ENCODE assay signal across 1 fruit fly cellular context in genomic region chr2L:16498100-16498499, dm6.
TF ChIP-seq lines count a peak whose summit lies in the region.

No protein-coding gene starts in this region.

TF ChIP-seq in whole organism, embryonic, 481 proteins besides CTCF, POLR2A, EP300 and RAD21 (continued from another document and continues in another):
- no peak for TF ChIP-seq pb (GFP tag; optimal IDR thresholded peaks at IDR 0.05; lab: Kevin White, UChicago)
- TF ChIP-seq CG2678 (tag; optimal IDR thresholded peaks at IDR 0.05; lab: Kevin White, UChicago): peak; percentile 33
- no peak for TF ChIP-seq Dip2 (GFP tag; IDR thresholded peaks at IDR 0.05; lab: Robert Waterston, UW)
- TF ChIP-seq bbx (GFP tag; IDR thresholded peaks at IDR 0.05; lab: Robert Waterston, UW; ENCODE audit: partially characterized antibody): no peak
- TF ChIP-seq fru (optimal IDR thresholded peaks at IDR 0.05; lab: Kevin White, UChicago): no peak
- no peak for TF ChIP-seq odd (GFP tag; optimal IDR thresholded peaks at IDR 0.05; lab: Kevin White, UChicago)
- no peak for TF ChIP-seq CG11398 (GFP tag; optimal IDR thresholded peaks at IDR 0.05; lab: Kevin White, UChicago)
- no peak for TF ChIP-seq chn (GFP tag; optimal IDR thresholded peaks at IDR 0.05; lab: Kevin White, UChicago)
- no peak for TF ChIP-seq CG10462 (GFP tag; optimal IDR thresholded peaks at IDR 0.05; lab: Kevin White, UChicago)
- no peak for TF ChIP-seq CG7928 (GFP tag; optimal IDR thresholded peaks at IDR 0.05; lab: Kevin White, UChicago)
- no peak for TF ChIP-seq CG16779 (GFP tag; IDR thresholded peaks at IDR 0.05; lab: Robert Waterston, UW)
- TF ChIP-seq D (optimal IDR thresholded peaks at IDR 0.05; lab: Kevin White, UChicago): no peak
- no peak for TF ChIP-seq D (GFP tag; optimal IDR thresholded peaks at IDR 0.05; lab: Kevin White, UChicago)
- no peak for TF ChIP-seq CG18619 (GFP tag; optimal IDR thresholded peaks at IDR 0.05; lab: Kevin White, UChicago)
- no peak for TF ChIP-seq NC2α (GFP tag; optimal IDR thresholded peaks at IDR 0.05; lab: Kevin White, UChicago)
- no peak for TF ChIP-seq cato (GFP tag; optimal IDR thresholded peaks at IDR 0.05; lab: Kevin White, UChicago; ENCODE audit: borderline replicate concordance)
- TF ChIP-seq Side (GFP tag; optimal IDR thresholded peaks at IDR 0.05; lab: Kevin White, UChicago): no peak
- TF ChIP-seq tup (GFP tag; optimal IDR thresholded peaks at IDR 0.05; lab: Kevin White, UChicago): no peak
- 0 out of 2 replicates have a peak, but pooled peaks have one; percentile 18 for TF ChIP-seq CG4730 (GFP tag; IDR thresholded peaks at IDR 0.05; lab: Robert Waterston, UW)
- TF ChIP-seq CG4404 (GFP tag; IDR thresholded peaks at IDR 0.05; lab: Robert Waterston, UW): no peak
- TF ChIP-seq hth (optimal IDR thresholded peaks at IDR 0.05; lab: Kevin White, UChicago): no peak
- TF ChIP-seq sob (GFP tag; IDR thresholded peaks at IDR 0.05; lab: Robert Waterston, UW): no peak
- TF ChIP-seq ci (GFP tag; IDR thresholded peaks at IDR 0.05; lab: Robert Waterston, UW): peak; percentile 49; the same call in 1 of the 3 replicates
- TF ChIP-seq CG32767 (GFP tag; IDR thresholded peaks at IDR 0.05; lab: Robert Waterston, UW): no peak
- no peak for TF ChIP-seq CG6791 (GFP tag; IDR thresholded peaks at IDR 0.05; lab: Robert Waterston, UW; ENCODE audit: partially characterized antibody)
- TF ChIP-seq ssp (GFP tag; IDR thresholded peaks at IDR 0.05; lab: Robert Waterston, UW): no peak
- TF ChIP-seq CG6254 (GFP tag; optimal IDR thresholded peaks at IDR 0.05; lab: Kevin White, UChicago): no peak
- TF ChIP-seq slbo (GFP tag; IDR thresholded peaks at IDR 0.05; lab: Robert Waterston, UW): peak; percentile 60
- TF ChIP-seq Hey (tag; optimal IDR thresholded peaks at IDR 0.05; lab: Kevin White, UChicago): no peak
- no peak for TF ChIP-seq emc (GFP tag; optimal IDR thresholded peaks at IDR 0.05; lab: Kevin White, UChicago)
- no peak; the same call in 2 of the 3 replicates for TF ChIP-seq CG17361 (GFP tag; IDR thresholded peaks at IDR 0.05; lab: Robert Waterston, UW)
- TF ChIP-seq CG12236 (GFP tag; optimal IDR thresholded peaks at IDR 0.05; lab: Kevin White, UChicago): no peak
- no peak for TF ChIP-seq CG15514 (GFP tag; optimal IDR thresholded peaks at IDR 0.05; lab: Kevin White, UChicago)
- TF ChIP-seq tna (GFP tag; IDR thresholded peaks at IDR 0.05; lab: Robert Waterston, UW; ENCODE audit: partially characterized antibody): no peak
- no peak for TF ChIP-seq CG6175 (GFP tag; IDR thresholded peaks at IDR 0.05; lab: Robert Waterston, UW)
- peak; percentile 45; the same call in 2 of the 3 replicates for TF ChIP-seq tgo (GFP tag; IDR thresholded peaks at IDR 0.05; lab: Robert Waterston, UW)
- no peak for TF ChIP-seq Opbp (GFP tag; IDR thresholded peaks at IDR 0.05; lab: Robert Waterston, UW; ENCODE audit: partially characterized antibody)
- peak; percentile 0 for TF ChIP-seq ATbp (GFP tag; optimal IDR thresholded peaks at IDR 0.05; lab: Kevin White, UChicago)
- no peak for TF ChIP-seq CG16815 (GFP tag; optimal IDR thresholded peaks at IDR 0.05; lab: Kevin White, UChicago)
- TF ChIP-seq Drgx (GFP tag; IDR thresholded peaks at IDR 0.05; lab: Robert Waterston, UW): peak; percentile 75
- no peak for TF ChIP-seq CG3407 (GFP tag; optimal IDR thresholded peaks at IDR 0.05; lab: Kevin White, UChicago)
- no peak for TF ChIP-seq CG16863 (GFP tag; optimal IDR thresholded peaks at IDR 0.05; lab: Kevin White, UChicago)
- no peak for TF ChIP-seq CG15011 (GFP tag; optimal IDR thresholded peaks at IDR 0.05; lab: Kevin White, UChicago)
- no peak for TF ChIP-seq gfzf (GFP tag; optimal IDR thresholded peaks at IDR 0.05; lab: Kevin White, UChicago)
- no peak for TF ChIP-seq CG8290 (GFP tag; optimal IDR thresholded peaks at IDR 0.05; lab: Kevin White, UChicago)
- no peak for TF ChIP-seq CG8290 (tag; optimal IDR thresholded peaks at IDR 0.05; lab: Kevin White, UChicago)
- TF ChIP-seq zfh2 (GFP tag; optimal IDR thresholded peaks at IDR 0.05; lab: Kevin White, UChicago): no peak
- TF ChIP-seq ara (GFP tag; IDR thresholded peaks at IDR 0.05; lab: Robert Waterston, UW): no peak
- no peak for TF ChIP-seq amos (GFP tag; IDR thresholded peaks at IDR 0.05; lab: Robert Waterston, UW; ENCODE audit: partially characterized antibody)
- no peak for TF ChIP-seq Hr3 (GFP tag; optimal IDR thresholded peaks at IDR 0.05; lab: Kevin White, UChicago)
- TF ChIP-seq Hr78 (GFP tag; optimal IDR thresholded peaks at IDR 0.05; lab: Kevin White, UChicago): no peak
- TF ChIP-seq stwl (tag; optimal IDR thresholded peaks at IDR 0.05; lab: Kevin White, UChicago): no peak
- TF ChIP-seq kah (GFP tag; optimal IDR thresholded peaks at IDR 0.05; lab: Kevin White, UChicago): no peak
- TF ChIP-seq fd64A (GFP tag; optimal IDR thresholded peaks at IDR 0.05; lab: Kevin White, UChicago): no peak
- TF ChIP-seq CG8359 (GFP tag; optimal IDR thresholded peaks at IDR 0.05; lab: Kevin White, UChicago; ENCODE audit: borderline replicate concordance): no peak
- TF ChIP-seq Dad (GFP tag; optimal IDR thresholded peaks at IDR 0.05; lab: Kevin White, UChicago): no peak
- TF ChIP-seq crol (GFP tag; IDR thresholded peaks at IDR 0.05; lab: Robert Waterston, UW): no peak
- no peak for TF ChIP-seq her (GFP tag; optimal IDR thresholded peaks at IDR 0.05; lab: Kevin White, UChicago)
- TF ChIP-seq danr (GFP tag; IDR thresholded peaks at IDR 0.05; lab: Robert Waterston, UW): no peak
- TF ChIP-seq ewg (GFP tag; optimal IDR thresholded peaks at IDR 0.05; lab: Kevin White, UChicago): no peak
- no peak for TF ChIP-seq Dll (GFP tag; IDR thresholded peaks at IDR 0.05; lab: Robert Waterston, UW; ENCODE audit: partially characterized antibody)
- no peak for TF ChIP-seq jumu (GFP tag; optimal IDR thresholded peaks at IDR 0.05; lab: Kevin White, UChicago)
- no peak for TF ChIP-seq B-H2 (GFP tag; optimal IDR thresholded peaks at IDR 0.05; lab: Kevin White, UChicago)
- TF ChIP-seq Lim3 (GFP tag; IDR thresholded peaks at IDR 0.05; lab: Robert Waterston, UW): no peak
- no peak for TF ChIP-seq ftz-f1 (GFP tag; optimal IDR thresholded peaks at IDR 0.05; lab: Kevin White, UChicago)
- no peak for TF ChIP-seq CG30020 (tag; optimal IDR thresholded peaks at IDR 0.05; lab: Kevin White, UChicago)
- no peak; the same call in 2 of the 3 replicates for TF ChIP-seq CG7357 (GFP tag; IDR thresholded peaks at IDR 0.05; lab: Robert Waterston, UW)
- TF ChIP-seq CG4854 (GFP tag; optimal IDR thresholded peaks at IDR 0.05; lab: Kevin White, UChicago): no peak
- TF ChIP-seq CG18262 (tag; optimal IDR thresholded peaks at IDR 0.05; lab: Kevin White, UChicago): peak; percentile 23
- no peak for TF ChIP-seq Gsc (GFP tag; IDR thresholded peaks at IDR 0.05; lab: Robert Waterston, UW)
- TF ChIP-seq Sry-β (GFP tag; optimal IDR thresholded peaks at IDR 0.05; lab: Kevin White, UChicago): no peak
- TF ChIP-seq Jarid2 (GFP tag; optimal IDR thresholded peaks at IDR 0.05; lab: Kevin White, UChicago): no peak
- TF ChIP-seq maf-S (GFP tag; optimal IDR thresholded peaks at IDR 0.05; lab: Kevin White, UChicago): no peak
- no peak for TF ChIP-seq aop (GFP tag; IDR thresholded peaks at IDR 0.05; lab: Robert Waterston, UW)
- TF ChIP-seq unc-4 (GFP tag; IDR thresholded peaks at IDR 0.05; lab: Robert Waterston, UW; ENCODE audit: partially characterized antibody): no peak
- TF ChIP-seq HHEX (GFP tag; optimal IDR thresholded peaks at IDR 0.05; lab: Kevin White, UChicago): no peak
- no peak for TF ChIP-seq MTF-1 (GFP tag; optimal IDR thresholded peaks at IDR 0.05; lab: Kevin White, UChicago; ENCODE audit: borderline replicate concordance)
- TF ChIP-seq ham (GFP tag; IDR thresholded peaks at IDR 0.05; lab: Robert Waterston, UW): no peak
- no peak for TF ChIP-seq CG10431 (GFP tag; optimal IDR thresholded peaks at IDR 0.05; lab: Kevin White, UChicago)
- TF ChIP-seq Blimp-1 (GFP tag; optimal IDR thresholded peaks at IDR 0.05; lab: Kevin White, UChicago): peak; percentile 49
- no peak for TF ChIP-seq hkb (optimal IDR thresholded peaks at IDR 0.05; lab: Kevin White, UChicago)
- peak; percentile 21; the same call in 1 of the 2 replicates for TF ChIP-seq hkb (GFP tag; IDR thresholded peaks at IDR 0.05; lab: Robert Waterston, UW)
- no peak for TF ChIP-seq Aef1 (GFP tag; IDR thresholded peaks at IDR 0.05; lab: Robert Waterston, UW)
- no peak for TF ChIP-seq CG5245 (GFP tag; optimal IDR thresholded peaks at IDR 0.05; lab: Kevin White, UChicago)
- TF ChIP-seq fu2 (GFP tag; optimal IDR thresholded peaks at IDR 0.05; lab: Kevin White, UChicago): no peak
- TF ChIP-seq CG6683 (GFP tag; optimal IDR thresholded peaks at IDR 0.05; lab: Kevin White, UChicago): no peak
- no peak for TF ChIP-seq CG17385 (GFP tag; optimal IDR thresholded peaks at IDR 0.05; lab: Kevin White, UChicago)
- no peak for TF ChIP-seq Fer3 (tag; optimal IDR thresholded peaks at IDR 0.05; lab: Kevin White, UChicago)
- TF ChIP-seq CG14050 (GFP tag; IDR thresholded peaks at IDR 0.05; lab: Robert Waterston, UW): peak; percentile 29; the same call in 1 of the 3 replicates
- no peak for TF ChIP-seq gcm2 (GFP tag; optimal IDR thresholded peaks at IDR 0.05; lab: Kevin White, UChicago)
- TF ChIP-seq hb (GFP tag; IDR thresholded peaks at IDR 0.05; lab: Robert Waterston, UW; ENCODE audit: partially characterized antibody): no peak
- no peak for TF ChIP-seq Elba2 (GFP tag; optimal IDR thresholded peaks at IDR 0.05; lab: Kevin White, UChicago)
- no peak for TF ChIP-seq C15 (GFP tag; IDR thresholded peaks at IDR 0.05; lab: Robert Waterston, UW)
- TF ChIP-seq CG15601 (tag; optimal IDR thresholded peaks at IDR 0.05; lab: Kevin White, UChicago): no peak
- no peak for TF ChIP-seq CG7745 (tag; optimal IDR thresholded peaks at IDR 0.05; lab: Kevin White, UChicago)
- TF ChIP-seq CG1792 (GFP tag; optimal IDR thresholded peaks at IDR 0.05; lab: Kevin White, UChicago): no peak
- TF ChIP-seq Lpt (GFP tag; optimal IDR thresholded peaks at IDR 0.05; lab: Kevin White, UChicago): no peak
- no peak for TF ChIP-seq CG8944 (GFP tag; optimal IDR thresholded peaks at IDR 0.05; lab: Kevin White, UChicago)
- peak; percentile 43; the same call in 1 of the 2 replicates for TF ChIP-seq CG32772 (GFP tag; IDR thresholded peaks at IDR 0.05; lab: Robert Waterston, UW)
- no peak for TF ChIP-seq Hand (GFP tag; optimal IDR thresholded peaks at IDR 0.05; lab: Kevin White, UChicago)
- peak; percentile 36 for TF ChIP-seq Ssrp (tag; optimal IDR thresholded peaks at IDR 0.05; lab: Kevin White, UChicago)
- TF ChIP-seq ranshi (GFP tag; IDR thresholded peaks at IDR 0.05; lab: Robert Waterston, UW): no peak
- no peak for TF ChIP-seq Nf-YC (tag; optimal IDR thresholded peaks at IDR 0.05; lab: Kevin White, UChicago)
- no peak for TF ChIP-seq Dref (GFP tag; IDR thresholded peaks at IDR 0.05; lab: Robert Waterston, UW)
- no peak for TF ChIP-seq Doc2 (GFP tag; IDR thresholded peaks at IDR 0.05; lab: Robert Waterston, UW)
- TF ChIP-seq Ets97D (GFP tag; optimal IDR thresholded peaks at IDR 0.05; lab: Kevin White, UChicago): no peak
- TF ChIP-seq dm (GFP tag; optimal IDR thresholded peaks at IDR 0.05; lab: Kevin White, UChicago): no peak
- no peak for TF ChIP-seq rib (GFP tag; IDR thresholded peaks at IDR 0.05; lab: Robert Waterston, UW)
- TF ChIP-seq dpn (GFP tag; optimal IDR thresholded peaks at IDR 0.05; lab: Kevin White, UChicago): no peak
- TF ChIP-seq CG34422 (GFP tag; IDR thresholded peaks at IDR 0.05; lab: Robert Waterston, UW): 0 out of 3 replicates have a peak, but pooled peaks have one; percentile 9
- TF ChIP-seq H15 (GFP tag; IDR thresholded peaks at IDR 0.05; lab: Robert Waterston, UW): no peak
- TF ChIP-seq wor (GFP tag; IDR thresholded peaks at IDR 0.05; lab: Robert Waterston, UW): no peak
- peak; percentile 59 for TF ChIP-seq Sox102F (GFP tag; optimal IDR thresholded peaks at IDR 0.05; lab: Kevin White, UChicago)
- TF ChIP-seq Adf1 (GFP tag; IDR thresholded peaks at IDR 0.05; lab: Robert Waterston, UW): no peak
- TF ChIP-seq vfl (GFP tag; optimal IDR thresholded peaks at IDR 0.05; lab: Kevin White, UChicago): no peak
- 0 out of 2 replicates have a peak, but pooled peaks have one; percentile 27 for TF ChIP-seq CG6272 (GFP tag; IDR thresholded peaks at IDR 0.05; lab: Robert Waterston, UW)
- no peak for TF ChIP-seq disco-r (GFP tag; optimal IDR thresholded peaks at IDR 0.05; lab: Kevin White, UChicago)
- TF ChIP-seq CG11247 (GFP tag; IDR thresholded peaks at IDR 0.05; lab: Robert Waterston, UW): no peak
- TF ChIP-seq gce (GFP tag; IDR thresholded peaks at IDR 0.05; lab: Robert Waterston, UW): no peak
- TF ChIP-seq tio (GFP tag; optimal IDR thresholded peaks at IDR 0.05; lab: Kevin White, UChicago): peak; percentile 30
- TF ChIP-seq Ada2b (GFP tag; IDR thresholded peaks at IDR 0.05; lab: Robert Waterston, UW): no peak
- 0 out of 2 replicates have a peak, but pooled peaks have one; percentile 36 for TF ChIP-seq gsb (GFP tag; IDR thresholded peaks at IDR 0.05; lab: Robert Waterston, UW)
- no peak for TF ChIP-seq gro (GFP tag; optimal IDR thresholded peaks at IDR 0.05; lab: Kevin White, UChicago)
- no peak for TF ChIP-seq Taf1 (GFP tag; IDR thresholded peaks at IDR 0.05; lab: Robert Waterston, UW)
- TF ChIP-seq sens (GFP tag; lab: Kevin White, UChicago): no peak
- no peak for TF ChIP-seq NK7.1 (GFP tag; optimal IDR thresholded peaks at IDR 0.05; lab: Kevin White, UChicago)
- no peak for TF ChIP-seq Dbx (GFP tag; IDR thresholded peaks at IDR 0.05; lab: Robert Waterston, UW)
- TF ChIP-seq nerfin-1 (tag; optimal IDR thresholded peaks at IDR 0.05; lab: Kevin White, UChicago): no peak
- TF ChIP-seq klu (GFP tag; IDR thresholded peaks at IDR 0.05; lab: Robert Waterston, UW): no peak; the same call in 1 of the 2 replicates
- no peak for TF ChIP-seq Ets65A (GFP tag; lab: Kevin White, UChicago)
- TF ChIP-seq CG9932 (GFP tag; IDR thresholded peaks at IDR 0.05; lab: Robert Waterston, UW): peak; percentile 34; the same call in 1 of the 2 replicates
- TF ChIP-seq bigmax (GFP tag; optimal IDR thresholded peaks at IDR 0.05; lab: Kevin White, UChicago): no peak
- no peak for TF ChIP-seq jigr1 (GFP tag; IDR thresholded peaks at IDR 0.05; lab: Robert Waterston, UW)
- no peak for TF ChIP-seq ato (GFP tag; IDR thresholded peaks at IDR 0.05; lab: Robert Waterston, UW; ENCODE audit: partially characterized antibody)
- TF ChIP-seq scrt (GFP tag; optimal IDR thresholded peaks at IDR 0.05; lab: Kevin White, UChicago): no peak
- TF ChIP-seq HLHmδ (GFP tag; optimal IDR thresholded peaks at IDR 0.05; lab: Kevin White, UChicago): no peak
- TF ChIP-seq jing (GFP tag; optimal IDR thresholded peaks at IDR 0.05; lab: Kevin White, UChicago): no peak
- no peak for TF ChIP-seq nau (GFP tag; optimal IDR thresholded peaks at IDR 0.05; lab: Kevin White, UChicago)
